Worm (Caenorhabditis elegans) whole organism, L4 larva: ENCODE results near the gene ghi-1.

Source experiments
- F10B5.3 ChIP-seq: sonication (generic microtip); optimal IDR thresholded peaks from 2 replicates; lab custom pipeline; 2016; ENCODE audit warnings: mild to moderate bottlenecking, missing genetic modification characterization, missing compliant biosample characterization
- F37D6.2 ChIP-seq: sonication (generic microtip); optimal IDR thresholded peaks from 2 replicates; lab custom pipeline; 2016; ENCODE audit warnings: mild to moderate bottlenecking, missing genetic modification characterization, missing compliant biosample characterization
- T26A8.4 ChIP-seq: fragments of 200-800 bp; sonication (Bioruptor generic); IDR thresholded peaks from 2 replicates; pipeline ENCODE4 v1.3.6; 2022; ENCODE audit warnings: missing genetic modification characterization, missing compliant biosample characterization
- aha-1 ChIP-seq: fragments of 150-350 bp; peaks from one replicate; lab custom pipeline; 2014; ENCODE audit warnings: missing biosample characterization, missing genetic modification characterization
- aly-2 ChIP-seq: sonication (generic microtip); optimal IDR thresholded peaks from 2 replicates; lab custom pipeline; 2018; ENCODE audit warnings: missing biosample characterization, missing genetic modification characterization
- ama-1 ChIP-seq: fragments of 150-350 bp; optimal IDR thresholded peaks from 2 replicates; lab custom pipeline; 2014; ENCODE audit warnings: inconsistent platforms, mixed read lengths
- daf-16 ChIP-seq, 3 experiments: sonication (generic microtip); optimal IDR thresholded peaks; 2 replicates each; lab custom pipeline; 2016 to 2017; ENCODE audit warnings: missing genetic modification characterization in 3 of 3, missing genetic modification reagents in 3 of 3, mild to moderate bottlenecking in 2 of 3, missing compliant biosample characterization in 2 of 3, missing biosample characterization in 1 of 3, moderate library complexity in 1 of 3
- dpl-1 ChIP-seq: fragments of 150-350 bp; optimal IDR thresholded peaks from 2 replicates; lab custom pipeline; 2014; ENCODE audit warnings: missing biosample characterization, missing genetic modification reagents, missing genetic modification characterization
- duxl-1 ChIP-seq: sonication (generic microtip); optimal IDR thresholded peaks from 2 replicates; lab custom pipeline; 2016; ENCODE audit warnings: mild to moderate bottlenecking, missing genetic modification characterization, moderate library complexity, missing compliant biosample characterization; ENCODE audit not compliant: poor library complexity
- dve-1 ChIP-seq: sonication (generic microtip); optimal IDR thresholded peaks from 2 replicates; lab custom pipeline; 2017; ENCODE audit warnings: antibody characterized with exemption, mild to moderate bottlenecking, missing genetic modification characterization, missing compliant biosample characterization; ENCODE audit not compliant: insufficient read depth
- egl-43 ChIP-seq: fragments of 200-800 bp; sonication (Bioruptor generic); IDR thresholded peaks from 2 replicates; pipeline ENCODE4 v1.3.6; 2022; ENCODE audit warnings: missing genetic modification reagents, missing genetic modification characterization, missing compliant biosample characterization
- fos-1 ChIP-seq: fragments of 150-350 bp; optimal IDR thresholded peaks from 2 replicates; lab custom pipeline; 2014; ENCODE audit warnings: missing biosample characterization, missing genetic modification characterization
- lin-13 ChIP-seq: fragments of 150-350 bp; optimal IDR thresholded peaks from 2 replicates; lab custom pipeline; 2014; ENCODE audit warnings: missing biosample characterization, missing genetic modification reagents, missing genetic modification characterization
- lsy-2 ChIP-seq, 2 experiments: fragments of 150-350 bp in 1 of 2; sonication (generic microtip) in 1 of 2; optimal IDR thresholded peaks; 2 replicates each; lab custom pipeline; 2014 to 2017; ENCODE audit warnings: missing biosample characterization in 2 of 2, missing genetic modification characterization in 2 of 2
- madf-9 ChIP-seq: fragments of 200-800 bp; sonication (Bioruptor generic); conservative IDR thresholded peaks from 2 replicates; pipeline ENCODE4 v1.3.6; 2022; ENCODE audit warnings: missing genetic modification reagents, missing genetic modification characterization, missing compliant biosample characterization
- mep-1 ChIP-seq: fragments of 150-350 bp; sonication (generic microtip); optimal IDR thresholded peaks from 3 replicates; lab custom pipeline; 2014; ENCODE audit warnings: missing biosample characterization, missing genetic modification characterization
- mes-2 ChIP-seq: sonication (generic microtip); optimal IDR thresholded peaks from 2 replicates; lab custom pipeline; 2016; ENCODE audit warnings: missing genotype, mild to moderate bottlenecking, missing genetic modification characterization, missing compliant biosample characterization; ENCODE audit not compliant: poor library complexity, severe bottlenecking
- mxl-2 ChIP-seq: fragments of 200-800 bp; sonication (Bioruptor generic); conservative IDR thresholded peaks from 2 replicates; pipeline ENCODE4 v1.3.6; 2022; ENCODE audit warnings: missing genetic modification reagents, missing genetic modification characterization, missing compliant biosample characterization
- nhr-10 ChIP-seq: fragments of 150-350 bp; optimal IDR thresholded peaks from 2 replicates; lab custom pipeline; 2014; ENCODE audit warnings: missing biosample characterization, missing genetic modification characterization
- nhr-102 ChIP-seq: sonication (generic microtip); optimal IDR thresholded peaks from 2 replicates; lab custom pipeline; 2016; ENCODE audit warnings: mild to moderate bottlenecking, missing genetic modification characterization, moderate library complexity, missing compliant biosample characterization
- nhr-28 ChIP-seq: fragments of 150-350 bp; optimal IDR thresholded peaks from 2 replicates; lab custom pipeline; 2014; ENCODE audit warnings: missing biosample characterization, missing genetic modification characterization
- nhr-6 ChIP-seq: fragments of 150-350 bp; optimal IDR thresholded peaks from 2 replicates; lab custom pipeline; 2014; ENCODE audit warnings: missing biosample characterization, missing genetic modification characterization
- nhr-76 ChIP-seq: fragments of 150-350 bp; optimal IDR thresholded peaks from 2 replicates; lab custom pipeline; 2014; ENCODE audit warnings: missing biosample characterization, missing genetic modification characterization
- nhr-77 ChIP-seq: fragments of 150-350 bp; optimal IDR thresholded peaks from 2 replicates; lab custom pipeline; 2014; ENCODE audit warnings: missing biosample characterization, missing genetic modification characterization
- rbr-2 ChIP-seq: sonication (generic microtip); optimal IDR thresholded peaks from 2 replicates; lab custom pipeline; 2016; ENCODE audit warnings: missing genotype, missing genetic modification characterization, missing compliant biosample characterization
- sdz-12 ChIP-seq: fragments of 200-800 bp; sonication (Bioruptor generic); optimal IDR thresholded peaks from 2 replicates; lab custom pipeline; 2018; ENCODE audit warnings: mild to moderate bottlenecking, missing genetic modification characterization, missing compliant biosample characterization
- set-16 ChIP-seq: fragments of 200-800 bp; sonication (Bioruptor generic); IDR thresholded peaks from 2 replicates; pipeline ENCODE4 v1.3.6; 2022; ENCODE audit warnings: missing genetic modification reagents, missing genetic modification characterization, missing compliant biosample characterization
- skn-1 ChIP-seq: fragments of 150-350 bp; optimal IDR thresholded peaks from 2 replicates; lab custom pipeline; 2014; ENCODE audit warnings: missing biosample characterization, missing genetic modification characterization
- snpc-1.2 ChIP-seq: fragments of 200-800 bp; sonication (Bioruptor generic); IDR thresholded peaks from 2 replicates; pipeline ENCODE4 v1.3.6; 2022; ENCODE audit warnings: missing genetic modification reagents, missing genetic modification characterization, missing compliant biosample characterization
- snpc-4 ChIP-seq: fragments of 150-350 bp; optimal IDR thresholded peaks from 2 replicates; lab custom pipeline; 2014; ENCODE audit warnings: missing biosample characterization, missing genetic modification characterization
- tag-97 ChIP-seq: fragments of 200-800 bp; sonication (Bioruptor generic); IDR thresholded peaks from 2 replicates; pipeline ENCODE4 v1.3.6; 2022; ENCODE audit warnings: missing genetic modification characterization, missing compliant biosample characterization
- unc-130 ChIP-seq: sonication (generic microtip); optimal IDR thresholded peaks from 2 replicates; lab custom pipeline; 2016; ENCODE audit warnings: missing genetic modification reagents, missing genetic modification characterization, missing compliant biosample characterization
- unc-39 ChIP-seq: sonication (generic microtip); optimal IDR thresholded peaks from 2 replicates; lab custom pipeline; 2017; ENCODE audit warnings: missing biosample characterization, missing genetic modification characterization
- unc-62 ChIP-seq, 3 experiments: fragments of 150-350 bp in 1 of 3; sonication (generic microtip); optimal IDR thresholded peaks in 2 of 3; peaks in 1 of 3; 1 replicate in 1 of 3; 2 replicates in 2 of 3; lab custom pipeline; 2014 to 2017; ENCODE audit warnings: missing biosample characterization in 3 of 3, missing genetic modification characterization in 3 of 3, missing genetic modification reagents in 3 of 3, missing genotype in 1 of 3
- zag-1 ChIP-seq: fragments of 150-350 bp; optimal IDR thresholded peaks from 2 replicates; lab custom pipeline; 2014; ENCODE audit warnings: missing biosample characterization, missing genetic modification characterization
- zfp-2 ChIP-seq: sonication (generic microtip); optimal IDR thresholded peaks from 2 replicates; lab custom pipeline; 2016; ENCODE audit warnings: mild to moderate bottlenecking, missing genetic modification characterization, missing compliant biosample characterization
- zfp-3 ChIP-seq: fragments of 200-800 bp; sonication (Bioruptor generic); conservative IDR thresholded peaks from 2 replicates; pipeline ENCODE4 v1.3.6; 2022; ENCODE audit warnings: missing genetic modification reagents, missing genetic modification characterization, missing compliant biosample characterization

The ghi-1 gene

ce11 chrII:11614103-11614857 is 32.3 kb upstream of the ghi-1 start:
- TF ChIP-seq nhr-102 (tag; lab: Kevin White, UChicago) (peak; percentile 57), mep-1 (tag; lab: Kevin White, UChicago) (peak; percentile 61), egl-43 (GFP tag; lab: Robert Waterston, UW) (no peak), F10B5.3 (tag; lab: Kevin White, UChicago) (peak; percentile 5), aly-2 (tag; lab: Kevin White, UChicago) (no peak), F37D6.2 (tag; lab: Kevin White, UChicago) (peak; percentile 17), mes-2 (tag; lab: Kevin White, UChicago) (peak; percentile 21), aha-1 (tag; lab: Kevin White, UChicago) (peak; percentile 95), nhr-77 (tag; lab: Kevin White, UChicago) (peak; percentile 38), unc-62 (GFP tag; optimal IDR thresholded peaks at IDR 0.05 in 1 of 2; lab: Kevin White, UChicago) (peak in 1 of 2 experiments; percentile 47), unc-62 (tag; optimal IDR thresholded peaks at IDR 0.05; lab: Kevin White, UChicago) (no peak), daf-16 (GFP tag; optimal IDR thresholded peaks at IDR 0.05; lab: Kevin White, UChicago) (peak in 1 of 2 experiments; percentile 60), daf-16 (tag; optimal IDR thresholded peaks at IDR 0.05; lab: Kevin White, UChicago) (peak; percentile 18), nhr-6 (no peak), lsy-2 (tag; optimal IDR thresholded peaks at IDR 0.05; lab: Kevin White, UChicago) (peak in 1 of 2 experiments; percentile 9), snpc-4 (no peak), rbr-2 (tag; lab: Kevin White, UChicago) (peak; percentile 12), skn-1 (tag; lab: Kevin White, UChicago) (no peak), duxl-1 (peak; percentile 18), dve-1 (tag; lab: Kevin White, UChicago) (peak; percentile 5), T26A8.4 (GFP tag; lab: Robert Waterston, UW) (peak; percentile 50; the same call in 1 of the 2 replicates), nhr-10 (tag; lab: Kevin White, UChicago) (peak; percentile 28), zfp-2 (no peak), dpl-1 (GFP tag; lab: Kevin White, UChicago) (no peak), ama-1 (lab: Kevin White, UChicago) (peak; percentile 54), unc-39 (tag; lab: Kevin White, UChicago) (no peak), madf-9 (no peak)

- no peak for TF ChIP-seq tag-97 (GFP tag; lab: Robert Waterston, UW)
- peak; percentile 25 for TF ChIP-seq aha-1 (tag; lab: Kevin White, UChicago)
- TF ChIP-seq sdz-12 (GFP tag; lab: Kevin White, UChicago), result no peak
- peak in 1 of 2 experiments; percentile 97 for TF ChIP-seq unc-62 (GFP tag; optimal IDR thresholded peaks at IDR 0.05 in 1 of 2; lab: Kevin White, UChicago)
- TF ChIP-seq unc-62 (tag; optimal IDR thresholded peaks at IDR 0.05; lab: Kevin White, UChicago), result no peak
- no peak for TF ChIP-seq set-16
- TF ChIP-seq snpc-1.2, result 0 out of 2 replicates have a peak, but pooled peaks have one; percentile 32
- no peak for TF ChIP-seq lin-13 (GFP tag; lab: Kevin White, UChicago)
- TF ChIP-seq unc-39 (tag; lab: Kevin White, UChicago), result no peak
- TF ChIP-seq zfp-3 (GFP tag; lab: Robert Waterston, UW), result no peak
- no peak for TF ChIP-seq mxl-2 (GFP tag; lab: Robert Waterston, UW)
- TF ChIP-seq fos-1 (tag; lab: Kevin White, UChicago), result no peak
- TF ChIP-seq nhr-28 (tag; lab: Kevin White, UChicago), result no peak
- no peak for TF ChIP-seq nhr-76 (tag; lab: Kevin White, UChicago)
- no peak for TF ChIP-seq unc-130 (GFP tag; lab: Kevin White, UChicago)
- no peak for TF ChIP-seq rbr-2 (tag; lab: Kevin White, UChicago)
- no peak for TF ChIP-seq zag-1 (tag; lab: Kevin White, UChicago)
Measured at ce11 chrII:11616333-11616942, 30.1 kb upstream of the ghi-1 start.
